Worm (Caenorhabditis elegans) whole organism, L1 larva: ENCODE data around the gene Y47D7A.13.

Source experiments
- nhr-28 ChIP-seq: fragments of 150-350 bp; optimal IDR thresholded peaks from 2 replicates; lab custom pipeline; 2014; ENCODE audit warnings: missing biosample characterization, missing genetic modification characterization
- skn-1 ChIP-seq: fragments of 150-350 bp; optimal IDR thresholded peaks from 2 replicates; lab custom pipeline; 2014; ENCODE audit warnings: missing biosample characterization, missing genetic modification characterization
- ztf-11 ChIP-seq, 2 experiments: sonication (generic microtip); optimal IDR thresholded peaks; 2 replicates each; lab custom pipeline; 2016 to 2017; ENCODE audit warnings: missing genetic modification characterization in 2 of 2, missing biosample characterization in 1 of 2, missing compliant biosample characterization in 1 of 2
- ztf-4 ChIP-seq: fragments of 150-350 bp; optimal IDR thresholded peaks from 2 replicates; lab custom pipeline; 2014; ENCODE audit warnings: missing biosample characterization, missing genetic modification characterization

DNA sequence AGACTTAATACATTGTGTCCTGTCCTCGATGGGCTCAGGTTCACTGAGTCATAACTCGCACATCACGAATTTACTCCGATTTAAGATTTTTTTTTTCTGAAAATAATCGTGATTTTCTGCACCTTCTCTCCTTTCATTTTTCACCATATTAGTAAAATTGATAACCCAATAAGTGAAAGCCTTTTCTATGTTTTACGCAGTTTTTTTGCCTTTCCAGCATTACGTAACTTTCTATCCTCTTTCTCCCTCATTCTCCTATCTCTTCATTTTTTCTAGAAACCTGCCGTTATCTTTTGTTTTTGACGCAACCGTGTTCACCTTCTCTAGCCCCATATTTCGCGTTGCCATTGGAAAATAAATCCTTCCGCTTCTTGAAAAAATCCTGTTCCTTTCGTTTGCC, 1.5 kb upstream of the Y47D7A.13 start:
- no peak for TF ChIP-seq ztf-11 (tag; optimal IDR thresholded peaks at IDR 0.05; lab: Kevin White, UChicago)
- TF ChIP-seq skn-1 = no peak
- TF ChIP-seq ztf-4 (tag; lab: Kevin White, UChicago) = no peak
- no peak for TF ChIP-seq nhr-28 (tag; lab: Kevin White, UChicago)
